Worm (Caenorhabditis elegans) whole organism, mixed stage, embryonic: Measurements from ENCODE around the gene vab-3.

Source experiments
- ces-1 ChIP-seq: fragments of 150-350 bp; optimal IDR thresholded peaks from 2 replicates; lab custom pipeline; 2014; ENCODE audit warnings: missing biosample characterization, missing genetic modification reagents, missing genetic modification characterization
- elt-1 ChIP-seq: sonication (generic microtip); optimal IDR thresholded peaks from 2 replicates; lab custom pipeline; 2017; ENCODE audit warnings: missing genetic modification characterization, mild to moderate bottlenecking, missing compliant biosample characterization, antibody characterized with exemption, moderate library complexity, borderline replicate concordance; ENCODE audit not compliant: insufficient read depth
- lin-13 ChIP-seq: fragments of 150-350 bp; optimal IDR thresholded peaks from 2 replicates; lab custom pipeline; 2014; ENCODE audit warnings: missing biosample characterization, missing genetic modification characterization
- snpc-4 ChIP-seq: fragments of 150-350 bp; optimal IDR thresholded peaks from 2 replicates; lab custom pipeline; 2014; ENCODE audit warnings: missing biosample characterization, missing genetic modification characterization

DNA sequence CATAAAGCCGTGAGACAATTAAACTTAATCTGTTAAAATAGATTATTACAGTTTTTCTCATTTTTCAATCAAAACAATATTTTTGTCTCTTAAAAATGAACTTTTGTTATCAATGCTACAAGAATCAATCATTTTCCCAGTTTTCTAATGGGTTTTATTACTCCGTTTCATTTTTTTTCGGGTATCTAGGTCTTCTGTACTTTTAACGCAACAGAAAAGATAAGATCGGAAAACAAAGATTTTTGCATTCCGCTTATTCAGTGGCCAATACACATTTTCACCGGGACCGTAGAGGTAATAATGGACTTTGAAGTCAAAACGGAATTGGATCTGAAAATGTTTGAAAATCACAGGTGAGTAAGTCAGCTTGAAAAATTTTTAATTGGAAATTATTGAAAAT is 10.9 kb upstream of the vab-3 start, which contains the start of gene C33D3.4:
- no peak for TF ChIP-seq ces-1 (GFP tag; lab: Kevin White, UChicago)
- no peak for TF ChIP-seq snpc-4
- no peak for TF ChIP-seq lin-13 (tag; lab: Kevin White, UChicago)
- TF ChIP-seq elt-1 (tag; lab: Kevin White, UChicago), result no peak
